Worm (Caenorhabditis elegans) whole organism, early embryonic: Measurements from ENCODE around the gene fip-2.

Experiments used
- B0310.2 ChIP-seq: sonication (generic microtip); optimal IDR thresholded peaks from 2 replicates; lab custom pipeline; 2016; ENCODE audit warnings: mild to moderate bottlenecking, missing genetic modification characterization, missing compliant biosample characterization
- F13C5.2 ChIP-seq: sonication (generic microtip); optimal IDR thresholded peaks from 2 replicates; lab custom pipeline; 2017; ENCODE audit warnings: mild to moderate bottlenecking, missing genetic modification characterization, inconsistent platforms, missing compliant biosample characterization
- aly-1 ChIP-seq: sonication (generic microtip); optimal IDR thresholded peaks from 2 replicates; lab custom pipeline; 2016; ENCODE audit warnings: missing genetic modification characterization, missing compliant biosample characterization
- ama-1 ChIP-seq: fragments of 150-350 bp; optimal IDR thresholded peaks from 2 replicates; lab custom pipeline; 2014
- ceh-13 ChIP-seq: fragments of 200-800 bp; sonication (Bioruptor generic); optimal IDR thresholded peaks from 2 replicates; lab custom pipeline; 2018; ENCODE audit warnings: mild to moderate bottlenecking, missing genetic modification characterization, missing compliant biosample characterization
- ceh-36 ChIP-seq: sonication (generic microtip); optimal IDR thresholded peaks from 2 replicates; lab custom pipeline; 2016; ENCODE audit warnings: missing genetic modification characterization, inconsistent platforms, missing compliant biosample characterization
- ets-7 ChIP-seq: sonication (generic microtip); optimal IDR thresholded peaks from 2 replicates; lab custom pipeline; 2016; ENCODE audit warnings: missing genotype, missing genetic modification characterization, missing compliant biosample characterization
- flt-1 ChIP-seq: fragments of 200-800 bp; sonication (Bioruptor generic); IDR thresholded peaks from 2 replicates; pipeline ENCODE4 v1.3.6; 2022; ENCODE audit warnings: missing genetic modification characterization, missing compliant biosample characterization
- hmbx-1 ChIP-seq: sonication (generic microtip); optimal IDR thresholded peaks from 2 replicates; lab custom pipeline; 2016; ENCODE audit warnings: mild to moderate bottlenecking, missing genetic modification characterization, missing compliant biosample characterization
- hmg-4 ChIP-seq: fragments of 200-800 bp; sonication (Bioruptor generic); optimal IDR thresholded peaks from 2 replicates; lab custom pipeline; 2018; ENCODE audit warnings: mild to moderate bottlenecking, missing genetic modification characterization, missing compliant biosample characterization
- hnd-1 ChIP-seq: sonication (generic microtip); optimal IDR thresholded peaks from 2 replicates; lab custom pipeline; 2016; ENCODE audit warnings: missing genetic modification characterization, missing compliant biosample characterization
- pes-1 ChIP-seq: fragments of 200-800 bp; sonication (Bioruptor generic); IDR thresholded peaks from 2 replicates; pipeline ENCODE4 v1.3.6; 2022; ENCODE audit warnings: missing genetic modification reagents, missing genetic modification characterization, missing compliant biosample characterization
- scrt-1 ChIP-seq: fragments of 200-800 bp; sonication (Bioruptor generic); IDR thresholded peaks from 2 replicates; pipeline ENCODE4 v1.3.6; 2022; ENCODE audit warnings: missing genetic modification characterization, missing compliant biosample characterization
- sea-1 ChIP-seq: fragments of 200-800 bp; sonication (Bioruptor generic); conservative IDR thresholded peaks from 2 replicates; pipeline ENCODE4 v1.3.6; 2022; ENCODE audit warnings: missing genetic modification characterization, missing compliant biosample characterization
- tbx-11 ChIP-seq: fragments of 200-800 bp; sonication (Bioruptor generic); IDR thresholded peaks from 2 replicates; pipeline ENCODE4 v1.3.6; 2022; ENCODE audit warnings: missing genetic modification characterization, missing compliant biosample characterization
- tbx-37 ChIP-seq: fragments of 200-800 bp; sonication (Bioruptor generic); conservative IDR thresholded peaks from 2 replicates; pipeline ENCODE4 v1.3.6; 2022; ENCODE audit warnings: missing genetic modification reagents, missing genetic modification characterization, missing compliant biosample characterization
- tra-4 ChIP-seq: sonication (generic microtip); optimal IDR thresholded peaks from 2 replicates; lab custom pipeline; 2017; ENCODE audit warnings: missing genetic modification characterization, missing compliant biosample characterization

Gene fip-2

DNA sequence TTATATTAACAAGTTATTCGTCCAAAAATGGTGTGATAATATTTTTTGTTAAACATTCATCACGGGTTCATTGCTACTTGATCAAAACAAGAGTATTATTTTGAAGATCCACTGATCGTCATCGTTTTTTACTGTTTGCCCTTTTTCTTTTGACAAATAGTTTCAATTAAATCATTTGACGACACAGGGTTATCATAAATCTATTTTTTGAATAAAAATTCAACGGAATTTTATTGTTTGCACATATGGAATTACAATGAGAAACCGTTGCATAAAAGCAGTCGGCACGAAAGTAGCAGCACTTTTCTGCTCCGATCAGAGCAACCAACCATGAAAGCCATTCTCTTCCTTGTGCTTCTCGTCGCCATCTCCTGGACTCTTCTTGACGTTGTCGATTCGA, at the start of gene fip-2:
fip-2 (plus strand) TSS at position 301 of the 400 bp plus-strand sequence.
- TF ChIP-seq B0310.2 (tag; lab: Kevin White, UChicago) (no peak), tra-4 (no peak), pes-1 (GFP tag; lab: Robert Waterston, UW) (no peak), hnd-1 (tag; lab: Kevin White, UChicago) (no peak), hmg-4 (GFP tag; lab: Kevin White, UChicago) (no peak), scrt-1 (GFP tag; lab: Robert Waterston, UW) (no peak)

DNA sequence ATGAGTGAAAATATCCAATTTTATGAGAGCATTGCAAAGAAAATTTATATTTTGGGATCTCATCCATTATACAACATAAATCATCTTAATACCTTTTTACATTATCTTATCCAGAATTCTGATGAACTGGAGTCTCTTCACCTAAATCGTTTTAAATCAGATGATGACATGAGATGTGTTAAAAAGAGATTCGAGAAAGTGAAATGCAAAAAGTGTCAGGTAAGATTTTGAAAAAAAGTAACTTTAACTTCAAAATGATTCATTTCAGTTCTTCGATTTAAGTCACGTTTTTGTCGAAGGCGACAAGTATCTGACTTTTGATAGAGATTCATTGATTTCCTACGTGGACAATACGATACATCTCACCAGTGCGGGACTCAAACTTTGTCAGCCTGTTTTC, 48.9 kb upstream of the fip-2 start:
- no peak for TF ChIP-seq hnd-1 (tag; lab: Kevin White, UChicago)
- no peak for TF ChIP-seq hmbx-1 (tag; lab: Kevin White, UChicago)
- TF ChIP-seq sea-1, result no peak

DNA sequence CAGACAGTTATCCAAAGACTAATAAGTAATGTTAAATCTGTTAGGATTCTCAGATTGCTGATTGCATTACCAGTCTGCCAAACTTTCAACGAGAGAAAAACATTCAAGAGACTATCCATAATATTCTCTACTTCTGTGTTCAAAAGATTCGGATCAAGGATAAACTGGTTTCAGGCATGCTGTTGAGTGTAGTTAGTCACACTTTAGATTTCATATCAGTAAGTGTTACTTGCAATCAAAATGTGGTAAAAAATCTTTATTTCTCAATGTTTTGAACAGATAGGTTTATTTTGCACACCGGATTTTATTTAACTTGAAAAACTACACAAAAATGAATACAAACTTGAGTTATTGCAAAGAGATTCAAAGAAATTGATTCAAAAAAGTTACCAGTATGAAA, 45.7 kb upstream of the fip-2 start, which contains the start of gene oac-41:
oac-41 (minus strand) TSS at position 101 of the 400 bp plus-strand sequence.
- TF ChIP-seq ceh-36 (tag; lab: Kevin White, UChicago), result no peak
- no peak for TF ChIP-seq tbx-37 (GFP tag; lab: Robert Waterston, UW)
- TF ChIP-seq flt-1 (GFP tag; lab: Robert Waterston, UW), result no peak
- no peak for TF ChIP-seq B0310.2 (tag; lab: Kevin White, UChicago)
- TF ChIP-seq tbx-11, result no peak

DNA sequence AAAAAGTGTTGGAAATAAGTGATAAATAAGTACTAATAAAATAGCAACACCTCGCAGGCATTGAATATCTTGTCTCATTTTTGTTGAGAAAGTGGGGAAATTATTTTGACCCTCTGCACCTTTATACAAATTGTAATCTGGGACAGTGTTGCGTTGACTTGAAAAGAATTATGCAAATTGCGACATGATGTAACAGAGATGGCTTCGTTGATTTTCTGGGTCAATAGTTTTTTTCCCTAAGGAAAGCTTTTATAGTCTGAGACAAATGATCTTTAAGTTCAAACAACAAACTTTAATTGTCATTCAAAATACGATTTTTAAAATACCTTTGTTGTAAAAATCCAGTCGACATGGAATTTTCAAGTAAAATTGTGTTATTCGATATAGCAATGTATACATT, 43.1 kb upstream of the fip-2 start, which contains the start of gene bus-1:
bus-1 (minus strand) TSS at position 101 of the 400 bp plus-strand sequence.
- no peak for TF ChIP-seq ets-7 (tag; lab: Kevin White, UChicago)
- TF ChIP-seq pes-1 (GFP tag; lab: Robert Waterston, UW), result no peak
- TF ChIP-seq hmbx-1 (tag; lab: Kevin White, UChicago), result no peak

DNA sequence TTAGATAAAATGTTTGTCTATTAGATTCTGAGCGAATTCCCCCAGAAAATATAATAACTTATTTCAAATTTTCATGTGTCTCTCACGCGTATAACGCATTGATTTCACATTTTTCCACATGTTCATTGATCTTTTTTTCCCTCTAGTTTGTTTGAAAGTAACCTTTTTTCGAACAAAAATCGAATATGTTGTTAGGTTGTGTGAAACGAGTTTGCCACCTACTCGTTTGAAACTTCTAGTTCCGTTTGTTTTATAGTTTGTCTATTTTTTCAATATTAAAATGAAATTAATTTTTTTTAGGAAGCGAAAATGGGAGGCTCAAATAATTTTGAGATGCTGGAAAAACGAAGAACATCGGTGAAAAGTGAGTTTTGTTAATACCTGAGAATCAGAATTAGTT, 37.5 kb upstream of the fip-2 start, which contains the start of gene C25E10.5:
C25E10.5 (plus strand) TSS at position 301 of the 400 bp plus-strand sequence.
- TF ChIP-seq tra-4, result no peak
- no peak for TF ChIP-seq F13C5.2 (tag; lab: Kevin White, UChicago)
- no peak for TF ChIP-seq hmg-4 (GFP tag; lab: Kevin White, UChicago)
- TF ChIP-seq ceh-36 (tag; lab: Kevin White, UChicago), result no peak
- TF ChIP-seq aly-1 (tag; lab: Kevin White, UChicago), result no peak
- no peak for TF ChIP-seq sea-1
- no peak for TF ChIP-seq hnd-1 (tag; lab: Kevin White, UChicago)
- TF ChIP-seq pes-1 (GFP tag; lab: Robert Waterston, UW), result no peak
- TF ChIP-seq ets-7 (tag; lab: Kevin White, UChicago), result no peak
- no peak for TF ChIP-seq ceh-13 (GFP tag; lab: Kevin White, UChicago)
- TF ChIP-seq flt-1 (GFP tag; lab: Robert Waterston, UW), result no peak
- no peak for TF ChIP-seq tbx-11

DNA sequence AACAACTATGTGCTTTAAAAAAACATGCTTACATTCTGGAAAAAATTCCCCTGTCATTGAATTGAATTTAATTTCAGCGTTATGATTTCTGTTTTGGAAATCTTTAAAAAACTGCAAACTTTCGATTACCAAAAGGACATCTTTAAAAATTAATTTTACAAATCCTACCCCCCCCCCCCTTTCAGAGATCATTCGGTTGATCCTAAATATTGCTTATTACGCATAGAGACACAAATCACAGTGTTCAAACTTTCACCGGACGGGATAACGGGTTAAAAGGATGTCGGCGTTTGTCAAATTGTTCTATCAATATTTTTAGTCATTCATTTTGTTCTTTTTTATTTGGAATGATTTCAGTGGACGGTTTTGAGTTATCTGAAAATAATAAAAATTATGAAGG, 34.5 kb upstream of the fip-2 start, which contains the start of gene C25E10.4:
C25E10.4 (plus strand) TSS at position 301 of the 400 bp plus-strand sequence.
- TF ChIP-seq sea-1, result no peak
- no peak for TF ChIP-seq scrt-1 (GFP tag; lab: Robert Waterston, UW)
- no peak for TF ChIP-seq tbx-11
- TF ChIP-seq ceh-13 (GFP tag; lab: Kevin White, UChicago), result no peak
- TF ChIP-seq aly-1 (tag; lab: Kevin White, UChicago), result no peak
- TF ChIP-seq tbx-37 (GFP tag; lab: Robert Waterston, UW), result no peak
- no peak for TF ChIP-seq hmg-4 (GFP tag; lab: Kevin White, UChicago)
- TF ChIP-seq pes-1 (GFP tag; lab: Robert Waterston, UW), result no peak
- no peak for TF ChIP-seq ceh-36 (tag; lab: Kevin White, UChicago)
- no peak for TF ChIP-seq ets-7 (tag; lab: Kevin White, UChicago)
- no peak for TF ChIP-seq B0310.2 (tag; lab: Kevin White, UChicago)
- TF ChIP-seq F13C5.2 (tag; lab: Kevin White, UChicago), result no peak
- TF ChIP-seq tra-4, result no peak
- no peak for TF ChIP-seq ama-1 (lab: Kevin White, UChicago)
- TF ChIP-seq flt-1 (GFP tag; lab: Robert Waterston, UW), result no peak

DNA sequence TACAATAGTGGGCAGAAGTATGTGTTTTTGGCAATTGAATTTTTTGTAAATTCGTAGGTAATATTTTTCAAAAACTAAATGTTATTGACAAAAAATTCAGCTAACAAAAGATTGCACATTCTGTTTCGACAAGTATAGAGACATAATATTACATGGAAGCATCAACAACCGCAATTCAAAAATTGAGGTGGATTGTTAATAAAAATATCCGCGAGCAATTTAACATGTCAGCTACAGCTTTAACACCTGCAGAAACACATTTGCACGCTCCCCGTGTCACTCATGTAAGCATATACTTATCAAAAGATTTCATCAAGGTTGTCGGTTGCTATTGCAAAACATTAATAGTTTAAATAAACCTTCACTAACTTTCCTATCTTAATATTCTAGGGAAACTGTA, 32.1 kb upstream of the fip-2 start, which contains the start of gene srsx-34:
srsx-34 (plus strand) TSS at position 301 of the 400 bp plus-strand sequence.
- TF ChIP-seq hnd-1 (tag; lab: Kevin White, UChicago), result no peak
- no peak for TF ChIP-seq pes-1 (GFP tag; lab: Robert Waterston, UW)
- TF ChIP-seq tbx-11, result no peak
- no peak for TF ChIP-seq tra-4
- no peak for TF ChIP-seq ceh-36 (tag; lab: Kevin White, UChicago)
- no peak for TF ChIP-seq ets-7 (tag; lab: Kevin White, UChicago)
- no peak for TF ChIP-seq F13C5.2 (tag; lab: Kevin White, UChicago)
- no peak for TF ChIP-seq sea-1
- TF ChIP-seq aly-1 (tag; lab: Kevin White, UChicago), result no peak
- no peak for TF ChIP-seq ama-1 (lab: Kevin White, UChicago)
- TF ChIP-seq hmbx-1 (tag; lab: Kevin White, UChicago), result no peak
- no peak for TF ChIP-seq tbx-37 (GFP tag; lab: Robert Waterston, UW)
- TF ChIP-seq scrt-1 (GFP tag; lab: Robert Waterston, UW), result no peak

DNA sequence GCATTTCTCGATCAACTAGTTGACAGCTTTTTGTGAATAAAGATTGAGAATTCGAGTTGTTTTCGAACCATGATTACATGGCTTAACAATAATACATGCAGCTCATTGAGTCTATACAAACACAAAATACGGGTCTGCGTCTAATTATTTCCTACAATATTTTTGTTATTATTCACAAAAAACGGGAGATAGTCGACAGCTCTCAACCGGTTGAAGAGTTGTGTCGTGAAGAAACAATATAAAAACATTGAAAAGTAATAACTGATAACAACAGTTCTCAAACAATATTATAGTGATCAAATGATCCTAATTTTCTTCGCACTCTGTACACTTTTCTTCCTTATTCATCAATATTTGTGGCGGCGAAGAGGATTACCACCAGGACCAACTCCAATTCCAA, 26.7 kb upstream of the fip-2 start, which contains the start of gene cyp-33B1:
cyp-33B1 (plus strand) TSS at position 301 of the 400 bp plus-strand sequence.
- TF ChIP-seq hmg-4 (GFP tag; lab: Kevin White, UChicago), result no peak
- no peak for TF ChIP-seq sea-1
- TF ChIP-seq pes-1 (GFP tag; lab: Robert Waterston, UW), result no peak
- no peak for TF ChIP-seq tbx-11
- no peak for TF ChIP-seq ets-7 (tag; lab: Kevin White, UChicago)
- no peak for TF ChIP-seq B0310.2 (tag; lab: Kevin White, UChicago)
- TF ChIP-seq scrt-1 (GFP tag; lab: Robert Waterston, UW), result no peak
- no peak for TF ChIP-seq flt-1 (GFP tag; lab: Robert Waterston, UW)
- TF ChIP-seq tbx-37 (GFP tag; lab: Robert Waterston, UW), result no peak
- no peak for TF ChIP-seq aly-1 (tag; lab: Kevin White, UChicago)
- TF ChIP-seq ceh-13 (GFP tag; lab: Kevin White, UChicago), result no peak
- no peak for TF ChIP-seq hnd-1 (tag; lab: Kevin White, UChicago)
- TF ChIP-seq ama-1 (lab: Kevin White, UChicago), result no peak
- TF ChIP-seq ceh-36 (tag; lab: Kevin White, UChicago), result no peak
- TF ChIP-seq F13C5.2 (tag; lab: Kevin White, UChicago), result no peak
